Worm (Caenorhabditis elegans) whole organism, L4/young adult: ENCODE results near the gene nfu-1.

Source experiments
- W03F9.2 ChIP-seq: fragments of 150-350 bp; optimal IDR thresholded peaks from 2 replicates; lab custom pipeline; 2014; ENCODE audit warnings: missing biosample characterization, missing genetic modification characterization
- dao-5 ChIP-seq: sonication (generic microtip); optimal IDR thresholded peaks from 2 replicates; lab custom pipeline; 2016; ENCODE audit warnings: missing genotype, missing genetic modification characterization, moderate library complexity, missing compliant biosample characterization
- him-1 ChIP-seq: sonication (generic microtip); optimal IDR thresholded peaks from 2 replicates; lab custom pipeline; 2016; ENCODE audit warnings: missing genotype, missing genetic modification reagents, missing genetic modification characterization, missing compliant biosample characterization

DNA sequence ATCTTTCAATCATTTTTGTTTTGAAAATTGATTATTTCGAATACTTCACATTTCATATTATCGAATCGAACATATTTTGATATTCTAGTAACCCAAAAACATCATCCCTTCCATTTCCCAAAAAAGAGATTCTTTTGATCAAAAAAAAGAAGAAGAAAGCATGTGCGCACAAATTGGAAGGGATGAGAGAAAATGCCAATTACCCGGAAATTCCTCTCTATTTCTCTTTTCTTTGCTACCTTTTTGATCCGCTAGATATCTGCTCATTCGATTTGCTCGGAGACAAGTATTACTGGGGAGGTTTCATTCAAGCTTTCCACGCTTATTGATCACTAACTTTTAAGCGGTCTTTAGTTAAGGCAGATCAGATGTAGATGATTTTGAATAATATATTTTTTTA is 9.6 kb downstream of the nfu-1 start:
- TF ChIP-seq W03F9.2: no peak
- TF ChIP-seq dao-5 (tag; lab: Kevin White, UChicago): no peak
- TF ChIP-seq him-1 (tag; lab: Kevin White, UChicago): peak; percentile 1
